Worm (Caenorhabditis elegans): ENCODE measurements around the gene hsp-17.

DNA sequence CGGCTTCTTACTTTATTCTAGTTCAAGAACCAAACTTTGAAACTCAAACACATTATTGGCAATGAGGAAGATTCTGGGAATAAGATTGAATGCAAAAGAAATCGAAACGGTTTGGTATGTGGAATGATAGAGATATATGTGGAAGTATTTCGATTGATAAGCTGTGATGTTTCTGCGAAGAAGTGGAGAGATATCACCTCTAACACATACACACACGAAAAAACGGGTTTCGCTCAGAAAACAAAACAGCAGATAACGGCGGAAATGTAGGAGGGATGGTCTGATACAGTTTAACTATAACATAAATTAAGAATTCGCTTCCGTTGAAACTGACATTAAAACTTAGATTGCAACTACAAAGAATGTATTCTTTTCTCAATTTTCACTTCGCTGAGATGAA lies 15.5 kb upstream of the hsp-17 start:
- TF ChIP-seq dao-5 (tag; optimal IDR thresholded peaks at IDR 0.05) (no peak), him-1 (tag; optimal IDR thresholded peaks at IDR 0.05) (no peak), W03F9.2 (tag; optimal IDR thresholded peaks at IDR 0.05) (no peak)
